Worm (Caenorhabditis elegans) whole organism, mixed stage, embryonic: ENCODE measurements around the gene mtr-4.

Experiments
- ceh-39 ChIP-seq: fragments of 150-350 bp; optimal IDR thresholded peaks from 2 replicates; lab custom pipeline; 2014; ENCODE audit warnings: missing biosample characterization, missing genetic modification characterization
- ces-1 ChIP-seq: fragments of 150-350 bp; optimal IDR thresholded peaks from 2 replicates; lab custom pipeline; 2014; ENCODE audit warnings: missing biosample characterization, missing genetic modification reagents, missing genetic modification characterization
- cnd-1 ChIP-seq: fragments of 200-800 bp; sonication (Bioruptor generic); optimal IDR thresholded peaks from 2 replicates; lab custom pipeline; 2018; ENCODE audit warnings: mild to moderate bottlenecking, missing genetic modification characterization, missing compliant biosample characterization
- elt-1 ChIP-seq: sonication (generic microtip); optimal IDR thresholded peaks from 2 replicates; lab custom pipeline; 2017; ENCODE audit warnings: missing genetic modification characterization, mild to moderate bottlenecking, missing compliant biosample characterization, antibody characterized with exemption, moderate library complexity, borderline replicate concordance; ENCODE audit not compliant: insufficient read depth
- elt-3 ChIP-seq: fragments of 150-350 bp; optimal IDR thresholded peaks from 2 replicates; lab custom pipeline; 2014; ENCODE audit warnings: missing biosample characterization, missing genetic modification characterization
- flh-1 ChIP-seq: fragments of 200-800 bp; sonication (Bioruptor generic); optimal IDR thresholded peaks from 2 replicates; lab custom pipeline; 2018; ENCODE audit warnings: mild to moderate bottlenecking, missing genetic modification characterization, moderate library complexity, missing compliant biosample characterization
- ham-2 ChIP-seq: fragments of 200-800 bp; sonication (Bioruptor generic); optimal IDR thresholded peaks from 2 replicates; lab custom pipeline; 2018; ENCODE audit warnings: mild to moderate bottlenecking, missing genetic modification characterization, missing compliant biosample characterization
- hlh-1 ChIP-seq: fragments of 150-350 bp; optimal IDR thresholded peaks from 2 replicates; lab custom pipeline; 2014; ENCODE audit warnings: missing biosample characterization, missing genetic modification reagents, missing genetic modification characterization
- lin-13 ChIP-seq: fragments of 150-350 bp; optimal IDR thresholded peaks from 2 replicates; lab custom pipeline; 2014; ENCODE audit warnings: missing biosample characterization, missing genetic modification characterization
- lsy-2 ChIP-seq: fragments of 150-350 bp; optimal IDR thresholded peaks from 2 replicates; lab custom pipeline; 2014; ENCODE audit warnings: missing biosample characterization, missing genetic modification characterization
- mep-1 ChIP-seq: fragments of 150-350 bp; optimal IDR thresholded peaks from 2 replicates; lab custom pipeline; 2017; ENCODE audit warnings: missing biosample characterization, missing genetic modification reagents, missing genetic modification characterization, inconsistent platforms
- mls-2 ChIP-seq: sonication (generic microtip); optimal IDR thresholded peaks from 2 replicates; lab custom pipeline; 2016; ENCODE audit warnings: mild to moderate bottlenecking, missing genetic modification characterization, moderate library complexity, missing compliant biosample characterization
- nhr-12 ChIP-seq: fragments of 150-350 bp; optimal IDR thresholded peaks from 2 replicates; lab custom pipeline; 2014; ENCODE audit warnings: missing biosample characterization, missing genetic modification characterization
- nhr-2 ChIP-seq: fragments of 150-350 bp; optimal IDR thresholded peaks from 2 replicates; lab custom pipeline; 2014; ENCODE audit warnings: missing biosample characterization, missing genetic modification characterization
- nhr-237 ChIP-seq: fragments of 150-350 bp; optimal IDR thresholded peaks from 2 replicates; lab custom pipeline; 2014; ENCODE audit warnings: missing biosample characterization, missing genetic modification characterization
- nhr-28 ChIP-seq: fragments of 150-350 bp; optimal IDR thresholded peaks from 2 replicates; lab custom pipeline; 2014; ENCODE audit warnings: missing biosample characterization, missing genetic modification characterization
- nhr-76 ChIP-seq: sonication (generic microtip); optimal IDR thresholded peaks from 2 replicates; lab custom pipeline; 2017; ENCODE audit warnings: missing biosample characterization, missing genetic modification characterization
- pha-4 ChIP-seq: fragments of 150-350 bp; optimal IDR thresholded peaks from 2 replicates; lab custom pipeline; 2018; ENCODE audit warnings: missing biosample characterization, missing genetic modification reagents, missing genetic modification characterization
- snpc-4 ChIP-seq: fragments of 150-350 bp; optimal IDR thresholded peaks from 2 replicates; lab custom pipeline; 2014; ENCODE audit warnings: missing biosample characterization, missing genetic modification characterization
- unc-120 ChIP-seq: sonication (generic microtip); optimal IDR thresholded peaks from 2 replicates; lab custom pipeline; 2017; ENCODE audit warnings: missing genetic modification characterization, missing compliant biosample characterization; ENCODE audit not compliant: poor library complexity, severe bottlenecking
- unc-39 ChIP-seq: fragments of 150-350 bp; optimal IDR thresholded peaks from 2 replicates; lab custom pipeline; 2014; ENCODE audit warnings: missing biosample characterization, missing genetic modification characterization
- unc-62 ChIP-seq: fragments of 150-350 bp; optimal IDR thresholded peaks from 2 replicates; lab custom pipeline; 2014; ENCODE audit warnings: missing biosample characterization, missing genetic modification reagents, missing genetic modification characterization
- ztf-11 ChIP-seq: fragments of 150-350 bp; optimal IDR thresholded peaks from 2 replicates; lab custom pipeline; 2014; ENCODE audit warnings: missing biosample characterization, missing genetic modification characterization

The mtr-4 gene

DNA sequence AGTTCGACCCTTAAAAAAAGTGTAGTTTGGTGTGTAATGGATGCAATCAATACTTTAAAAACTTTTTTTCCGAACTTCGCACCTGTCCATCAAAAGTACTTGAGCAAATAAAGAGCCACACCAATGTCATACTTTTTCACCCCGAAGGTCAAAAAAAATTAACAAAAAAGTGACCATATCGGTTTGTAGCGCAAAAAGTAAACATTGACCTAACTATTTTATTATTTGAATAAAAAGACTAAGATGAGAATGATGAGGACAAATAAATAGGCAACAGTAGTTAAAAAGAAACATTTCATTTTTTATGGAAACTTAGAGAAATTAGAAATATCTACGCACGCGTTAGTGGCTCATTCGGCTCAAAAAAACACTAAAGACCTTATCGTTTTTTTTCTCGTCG is 43.9 kb downstream of the mtr-4 start:
- no peak for TF ChIP-seq pha-4 (tag; lab: Kevin White, UChicago)
- no peak for TF ChIP-seq ceh-39 (tag; lab: Kevin White, UChicago)
- TF ChIP-seq nhr-237 (tag; lab: Kevin White, UChicago), result no peak
- TF ChIP-seq elt-3 (tag; lab: Kevin White, UChicago), result no peak
- no peak for TF ChIP-seq mep-1 (tag; lab: Kevin White, UChicago)
- TF ChIP-seq nhr-12 (tag; lab: Kevin White, UChicago), result no peak
- no peak for TF ChIP-seq nhr-28 (tag; lab: Kevin White, UChicago)
- TF ChIP-seq hlh-1, result no peak

DNA sequence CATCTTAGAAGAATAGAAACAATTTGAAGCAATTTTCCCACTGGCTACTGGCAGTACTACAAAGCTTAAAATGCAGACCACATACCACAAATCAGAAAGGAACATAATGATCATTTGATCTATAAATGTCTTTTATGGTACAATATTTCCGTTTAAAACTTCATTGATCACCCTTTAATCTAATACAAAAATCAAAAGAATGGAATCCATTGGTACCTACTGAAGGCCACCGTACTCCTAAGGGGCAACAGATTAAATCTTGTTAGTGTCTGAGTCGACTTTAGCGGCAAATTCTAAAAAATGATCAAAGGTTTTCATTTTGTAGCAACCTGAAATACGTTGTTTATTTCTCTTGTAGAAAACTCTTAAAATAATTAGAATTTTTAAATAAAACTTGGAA is 46.7 kb downstream of the mtr-4 start:
- TF ChIP-seq lsy-2 (no peak), snpc-4 (tag; lab: Kevin White, UChicago) (no peak), ham-2 (GFP tag; lab: Kevin White, UChicago) (no peak), elt-3 (tag; lab: Kevin White, UChicago) (no peak), nhr-237 (tag; lab: Kevin White, UChicago) (no peak), cnd-1 (tag; lab: Kevin White, UChicago) (no peak), nhr-12 (tag; lab: Kevin White, UChicago) (no peak)

DNA sequence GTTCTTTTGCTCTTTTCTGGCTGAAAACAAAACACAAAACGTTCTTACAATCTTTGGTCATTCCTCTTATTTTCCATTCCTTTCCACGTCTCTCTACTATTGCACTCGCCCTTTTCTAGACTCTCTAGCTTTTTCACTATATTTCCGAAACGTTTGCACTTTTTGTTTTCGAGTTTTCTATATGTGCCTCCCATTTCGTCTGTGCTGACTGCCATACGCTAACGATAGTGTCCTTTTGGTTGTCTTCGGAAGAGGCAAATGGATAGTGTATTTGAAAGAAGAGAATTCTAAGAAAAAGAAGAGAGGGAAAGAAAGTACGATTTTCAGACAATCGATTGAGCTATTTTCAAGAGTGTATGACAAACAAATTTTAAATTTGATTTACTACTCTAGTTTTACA is 47.3 kb downstream of the mtr-4 start:
- TF ChIP-seq unc-120 (tag; lab: Kevin White, UChicago), result no peak
- no peak for TF ChIP-seq elt-1 (tag; lab: Kevin White, UChicago)

DNA sequence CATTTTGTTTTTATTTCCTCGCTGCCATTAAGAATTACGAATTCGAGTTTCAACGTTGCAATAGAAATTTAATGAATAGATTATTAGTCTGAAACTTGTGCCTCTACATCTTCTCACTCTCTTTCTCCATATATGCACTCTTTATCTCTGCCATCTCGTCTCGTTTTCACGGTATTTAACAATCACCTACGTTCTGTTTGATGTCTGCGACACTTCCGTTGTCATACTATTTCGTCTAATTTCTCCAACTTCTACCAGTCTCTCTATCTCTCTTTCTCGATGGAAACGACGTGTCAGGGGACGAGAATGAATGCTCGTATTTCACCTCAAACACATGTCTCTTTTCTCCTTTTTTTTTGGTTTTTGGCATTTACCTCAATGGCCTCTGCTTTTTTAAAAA is 48.3 kb downstream of the mtr-4 start:
- TF ChIP-seq unc-120 (tag; lab: Kevin White, UChicago) (peak; percentile 61), pha-4 (tag; lab: Kevin White, UChicago) (peak; percentile 38), hlh-1 (peak; percentile 66), unc-62 (peak; percentile 64), nhr-237 (tag; lab: Kevin White, UChicago) (peak; percentile 7), ces-1 (peak; percentile 28), lsy-2 (no peak), nhr-76 (tag; lab: Kevin White, UChicago) (no peak)
- TF ChIP-seq, all 35 proteins: peak for 6

DNA sequence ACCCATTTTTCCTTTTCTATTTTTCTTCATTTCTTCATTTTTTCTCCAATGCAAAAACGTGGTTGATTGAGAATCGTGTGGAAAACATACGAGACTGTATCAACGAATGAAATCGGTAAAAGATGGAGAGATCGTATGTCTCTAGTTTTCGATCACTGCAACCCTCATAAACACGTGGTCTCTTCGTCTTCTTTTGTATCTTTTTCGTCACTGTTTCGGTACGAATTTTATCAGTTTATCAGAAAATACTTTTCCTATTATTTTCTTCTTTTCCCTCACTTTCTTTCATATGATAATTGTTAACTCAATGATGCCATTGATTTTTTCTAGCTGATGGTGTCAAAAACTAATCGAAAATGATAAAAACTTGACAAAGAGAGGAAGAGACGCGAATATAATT is 50.2 kb downstream of the mtr-4 start:
- TF ChIP-seq nhr-237 (tag; lab: Kevin White, UChicago) (no peak), nhr-28 (tag; lab: Kevin White, UChicago) (no peak), ztf-11 (tag; lab: Kevin White, UChicago) (no peak), mep-1 (tag; lab: Kevin White, UChicago) (no peak), lin-13 (tag; lab: Kevin White, UChicago) (no peak), hlh-1 (no peak), nhr-2 (tag; lab: Kevin White, UChicago) (no peak), ham-2 (GFP tag; lab: Kevin White, UChicago) (no peak), flh-1 (GFP tag; lab: Kevin White, UChicago) (no peak)

DNA sequence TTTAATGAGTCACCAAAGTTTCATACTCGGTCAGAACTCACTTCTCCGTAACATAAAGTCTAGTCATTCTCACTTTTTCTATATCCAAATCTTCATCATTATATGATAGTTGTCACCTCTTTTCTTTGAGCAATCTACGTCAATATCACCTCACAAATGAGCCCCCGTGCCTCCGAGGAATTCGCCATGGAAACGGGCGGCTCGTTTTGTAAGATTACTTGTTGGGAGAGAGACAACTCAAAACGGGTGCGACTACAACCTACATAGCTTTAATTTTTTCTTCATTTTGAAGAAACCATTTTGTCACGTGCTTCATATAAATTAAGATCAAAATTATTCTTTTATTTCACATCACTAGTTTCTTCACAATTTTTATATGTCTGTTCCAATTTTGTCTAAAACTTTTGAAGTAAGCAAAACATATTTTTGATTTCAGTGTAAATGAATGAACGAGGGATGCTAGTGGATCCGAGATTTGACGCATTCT is 53.4 kb downstream of the mtr-4 start, which contains the start of gene nhr-4:
nhr-4 (plus strand) TSS at position 437 of the 487 bp plus-strand sequence.
- no peak for TF ChIP-seq unc-120 (tag; lab: Kevin White, UChicago)
- TF ChIP-seq mls-2 (tag; lab: Kevin White, UChicago), result no peak
- TF ChIP-seq unc-39 (tag; lab: Kevin White, UChicago), result no peak
- TF ChIP-seq hlh-1, result no peak
- TF ChIP-seq ces-1, result no peak
- TF ChIP-seq flh-1 (GFP tag; lab: Kevin White, UChicago), result no peak
- TF ChIP-seq nhr-28 (tag; lab: Kevin White, UChicago), result no peak
- no peak for TF ChIP-seq cnd-1 (tag; lab: Kevin White, UChicago)
